Fruit fly (Drosophila melanogaster) whole organism, embryonic: ENCODE data around the gene CG12728.

Experiments used
- ATbp ChIP-seq: fragments of 200-800 bp; sonication (Bioruptor generic); optimal IDR thresholded peaks from 2 replicates; lab custom pipeline; 2017; ENCODE audit warnings: missing biosample characterization, mild to moderate bottlenecking, missing genetic modification characterization, missing genetic modification reagents
- Antp ChIP-seq: fragments of 200-800 bp; sonication (Bioruptor generic); optimal IDR thresholded peaks from 3 replicates; lab custom pipeline; 2016; ENCODE audit warnings: missing biosample characterization, missing genetic modification characterization
- B-H1 ChIP-seq: fragments of 200-800 bp; sonication (Bioruptor generic); IDR thresholded peaks from 3 replicates; pipeline ENCODE4 v1.3.6; 2022; ENCODE audit warnings: missing biosample characterization, missing genetic modification characterization
- CG11723 ChIP-seq: fragments of 200-800 bp; sonication (Bioruptor generic); optimal IDR thresholded peaks from 2 replicates; lab custom pipeline; 2017; ENCODE audit warnings: missing biosample characterization, mild to moderate bottlenecking, missing genetic modification characterization
- CG1603 ChIP-seq: fragments of 200-800 bp; sonication (Bioruptor generic); optimal IDR thresholded peaks from 2 replicates; lab custom pipeline; 2019; ENCODE audit warnings: missing biosample characterization, mild to moderate bottlenecking, missing genetic modification characterization, moderate library complexity
- CG1832 ChIP-seq: fragments of 200-800 bp; sonication (Bioruptor generic); optimal IDR thresholded peaks from 2 replicates; lab custom pipeline; 2017; ENCODE audit warnings: missing biosample characterization, mild to moderate bottlenecking, missing genetic modification characterization, inconsistent platforms
- CG18476 ChIP-seq: fragments of 200-800 bp; sonication (Bioruptor generic); optimal IDR thresholded peaks from 2 replicates; lab custom pipeline; 2016; ENCODE audit warnings: missing biosample characterization, mild to moderate bottlenecking, missing genetic modification characterization
- CG2202 ChIP-seq: fragments of 200-800 bp; sonication (Bioruptor generic); optimal IDR thresholded peaks from 2 replicates; lab custom pipeline; 2018; ENCODE audit warnings: missing biosample characterization, mild to moderate bottlenecking, missing genetic modification characterization
- CG30020 ChIP-seq: fragments of 200-800 bp; optimal IDR thresholded peaks from 2 replicates; lab custom pipeline; 2019; ENCODE audit warnings: missing biosample characterization, mild to moderate bottlenecking, missing genetic modification characterization, moderate library complexity
- CG32767 ChIP-seq: fragments of 200-800 bp; sonication (Bioruptor generic); IDR thresholded peaks from 2 replicates; pipeline ENCODE4 v1.3.6; 2022; ENCODE audit warnings: missing biosample characterization, missing genetic modification characterization
- CG32772 ChIP-seq: fragments of 200-800 bp; sonication (Bioruptor generic); IDR thresholded peaks from 2 replicates; pipeline ENCODE4 v1.3.6; 2022; ENCODE audit warnings: missing biosample characterization, missing genetic modification characterization
- CG33213 ChIP-seq: fragments of 200-800 bp; sonication (Bioruptor generic); optimal IDR thresholded peaks from 3 replicates; lab custom pipeline; 2016; ENCODE audit warnings: missing biosample characterization, missing genetic modification characterization
- CG3838 ChIP-seq: fragments of 200-800 bp; sonication (Bioruptor generic); optimal IDR thresholded peaks from 3 replicates; lab custom pipeline; 2016; ENCODE audit warnings: missing biosample characterization, missing genetic modification characterization
- CG3847 ChIP-seq: fragments of 200-800 bp; sonication (Bioruptor generic); IDR thresholded peaks from 2 replicates; pipeline ENCODE4 v1.3.6; 2022; ENCODE audit warnings: missing biosample characterization, missing genetic modification characterization
- CG42726 ChIP-seq: fragments of 200-800 bp; sonication (Bioruptor generic); IDR thresholded peaks from 2 replicates; pipeline ENCODE4 v1.3.6; 2022; ENCODE audit warnings: missing biosample characterization, missing genetic modification characterization; ENCODE audit not compliant: partially characterized antibody
- CG4730 ChIP-seq: fragments of 200-800 bp; sonication (Bioruptor generic); IDR thresholded peaks from 2 replicates; pipeline ENCODE4 v1.3.6; 2022; ENCODE audit warnings: missing biosample characterization, missing genetic modification characterization
- CG6254 ChIP-seq: fragments of 200-800 bp; sonication (Bioruptor generic); optimal IDR thresholded peaks from 3 replicates; lab custom pipeline; 2017; ENCODE audit warnings: mild to moderate bottlenecking, missing biosample characterization, missing genetic modification reagents, missing genetic modification characterization
- CG6272 ChIP-seq: fragments of 200-800 bp; sonication (Bioruptor generic); IDR thresholded peaks from 2 replicates; pipeline ENCODE4 v1.3.6; 2022; ENCODE audit warnings: missing biosample characterization, missing genetic modification characterization
- CG8944 ChIP-seq: fragments of 200-800 bp; sonication (Bioruptor generic); optimal IDR thresholded peaks from 3 replicates; lab custom pipeline; 2016; ENCODE audit warnings: missing biosample characterization, missing genetic modification characterization
- D ChIP-seq, 2 experiments: fragments of 200-800 bp in 1 of 2; fragments of >200 bp in 1 of 2; sonication (Bioruptor generic) in 1 of 2; optimal IDR thresholded peaks; 2 replicates in 1 of 2; 3 replicates in 1 of 2; lab custom pipeline; 2017; ENCODE audit warnings: mild to moderate bottlenecking in 1 of 2, missing biosample characterization in 1 of 2, missing genetic modification characterization in 1 of 2, missing genetic modification reagents in 1 of 2
- Dip2 ChIP-seq: fragments of 200-800 bp; sonication (Bioruptor generic); IDR thresholded peaks from 2 replicates; pipeline ENCODE4 v1.3.6; 2022; ENCODE audit warnings: missing biosample characterization, missing genetic modification characterization
- ERR ChIP-seq: fragments of 200-800 bp; sonication (Bioruptor generic); optimal IDR thresholded peaks from 2 replicates; lab custom pipeline; 2016; ENCODE audit warnings: missing biosample characterization, missing genetic modification characterization
- HLH3B ChIP-seq: fragments of 200-800 bp; sonication (Bioruptor generic); IDR thresholded peaks from 2 replicates; pipeline ENCODE4 v1.3.6; 2022; ENCODE audit warnings: missing biosample characterization, missing genetic modification characterization
- MTF-1 ChIP-seq: fragments of 200-800 bp; sonication (Bioruptor generic); optimal IDR thresholded peaks from 2 replicates; lab custom pipeline; 2018; ENCODE audit warnings: missing biosample characterization, mild to moderate bottlenecking, missing genetic modification characterization, borderline replicate concordance
- NK7.1 ChIP-seq: fragments of 200-800 bp; sonication (Bioruptor generic); optimal IDR thresholded peaks from 3 replicates; lab custom pipeline; 2016; ENCODE audit warnings: missing biosample characterization, missing genetic modification characterization
- PHDP ChIP-seq: fragments of 200-800 bp; sonication (Bioruptor generic); optimal IDR thresholded peaks from 3 replicates; lab custom pipeline; 2018; ENCODE audit warnings: missing biosample characterization, mild to moderate bottlenecking, missing genetic modification characterization, moderate library complexity
- Spps ChIP-seq: fragments of 200-800 bp; sonication (Bioruptor generic); optimal IDR thresholded peaks from 2 replicates; lab custom pipeline; 2018; ENCODE audit warnings: missing biosample characterization, mild to moderate bottlenecking, missing genetic modification characterization
- Sry-δ ChIP-seq: fragments of 200-800 bp; sonication (Bioruptor generic); optimal IDR thresholded peaks from 2 replicates; lab custom pipeline; 2016; ENCODE audit warnings: missing biosample characterization, missing genetic modification characterization
- danr ChIP-seq: fragments of 200-800 bp; sonication (Bioruptor generic); IDR thresholded peaks from 2 replicates; pipeline ENCODE4 v1.3.6; 2022; ENCODE audit warnings: missing biosample characterization, missing genetic modification characterization
- fd102C ChIP-seq: fragments of 200-800 bp; sonication (Bioruptor generic); optimal IDR thresholded peaks from 2 replicates; lab custom pipeline; 2018; ENCODE audit warnings: missing biosample characterization, mild to moderate bottlenecking, missing genetic modification characterization, moderate library complexity
- fru ChIP-seq: fragments of >200 bp; optimal IDR thresholded peaks from 2 replicates; lab custom pipeline; 2017
- gce ChIP-seq: fragments of 200-800 bp; sonication (Bioruptor generic); IDR thresholded peaks from 3 replicates; pipeline ENCODE4 v1.3.6; 2022; ENCODE audit warnings: missing biosample characterization, missing genetic modification characterization
- gsb ChIP-seq: fragments of 200-800 bp; sonication (Bioruptor generic); IDR thresholded peaks from 2 replicates; pipeline ENCODE4 v1.3.6; 2022; ENCODE audit warnings: missing biosample characterization, missing genetic modification characterization
- hb ChIP-seq: fragments of 200-800 bp; sonication (Bioruptor generic); IDR thresholded peaks from 3 replicates; pipeline ENCODE4 v1.3.6; 2022; ENCODE audit warnings: missing biosample characterization, missing genetic modification characterization; ENCODE audit not compliant: partially characterized antibody
- hbn ChIP-seq: fragments of 200-800 bp; sonication (Bioruptor generic); IDR thresholded peaks from 2 replicates; pipeline ENCODE4 v1.3.6; 2022; ENCODE audit warnings: missing biosample characterization, missing genetic modification characterization; ENCODE audit not compliant: partially characterized antibody
- insv ChIP-seq, 2 experiments: fragments of 200-800 bp; sonication (Bioruptor generic); optimal IDR thresholded peaks; 3 replicates each; lab custom pipeline; 2016 to 2018; ENCODE audit warnings: missing biosample characterization in 2 of 2, missing genetic modification characterization in 2 of 2
- kay ChIP-seq: fragments of 200-800 bp; sonication (Bioruptor generic); optimal IDR thresholded peaks from 2 replicates; lab custom pipeline; 2016; ENCODE audit warnings: missing biosample characterization, missing genetic modification characterization
- lilli ChIP-seq: fragments of 200-800 bp; sonication (Bioruptor generic); optimal IDR thresholded peaks from 3 replicates; lab custom pipeline; 2016; ENCODE audit warnings: missing biosample characterization, missing genetic modification characterization
- luna ChIP-seq: fragments of 200-800 bp; sonication (Bioruptor generic); optimal IDR thresholded peaks from 2 replicates; lab custom pipeline; 2016; ENCODE audit warnings: missing biosample characterization, missing genetic modification characterization
- otp ChIP-seq: fragments of 200-800 bp; sonication (Bioruptor generic); IDR thresholded peaks from 3 replicates; pipeline ENCODE4, ENCODE4 v1.3.6; 2022; ENCODE audit warnings: missing biosample characterization, missing genetic modification characterization
- pb ChIP-seq: fragments of 200-800 bp; sonication (Bioruptor generic); optimal IDR thresholded peaks from 3 replicates; lab custom pipeline; 2016; ENCODE audit warnings: missing biosample characterization, missing genetic modification characterization
- scrt ChIP-seq: fragments of 200-800 bp; sonication (Bioruptor generic); optimal IDR thresholded peaks from 2 replicates; lab custom pipeline; 2018; ENCODE audit warnings: missing biosample characterization, mild to moderate bottlenecking, missing genetic modification characterization, moderate library complexity
- sens ChIP-seq: fragments of 200-800 bp; sonication (Bioruptor generic); peaks from one replicate; lab custom pipeline; 2016; ENCODE audit warnings: missing biosample characterization, missing genetic modification characterization
- sima ChIP-seq: fragments of 200-800 bp; sonication (Bioruptor generic); optimal IDR thresholded peaks from 2 replicates; lab custom pipeline; 2016; ENCODE audit warnings: missing biosample characterization, missing genetic modification characterization
- sisA ChIP-seq: fragments of 200-800 bp; sonication (Bioruptor generic); IDR thresholded peaks from 2 replicates; pipeline ENCODE4 v1.3.6; 2022; ENCODE audit warnings: missing biosample characterization, missing genetic modification characterization
- sr ChIP-seq: fragments of 200-800 bp; sonication (Bioruptor generic); IDR thresholded peaks from 3 replicates; pipeline ENCODE4 v1.3.6; 2022; ENCODE audit warnings: missing biosample characterization, missing genetic modification characterization
- stwl ChIP-seq: fragments of 200-800 bp; sonication (Bioruptor generic); optimal IDR thresholded peaks from 3 replicates; lab custom pipeline; 2018; ENCODE audit warnings: missing biosample characterization, mild to moderate bottlenecking, missing genetic modification characterization, moderate library complexity
- usp ChIP-seq: fragments of >200 bp; optimal IDR thresholded peaks from 2 replicates; lab custom pipeline; 2017; ENCODE audit warnings: missing biosample characterization, missing genetic modification characterization
- vnd ChIP-seq: fragments of 200-800 bp; sonication (Bioruptor generic); IDR thresholded peaks from 3 replicates; pipeline ENCODE4 v1.3.6; 2022; ENCODE audit warnings: missing biosample characterization, missing genetic modification characterization; ENCODE audit not compliant: partially characterized antibody
- vvl ChIP-seq: fragments of 200-800 bp; sonication (Bioruptor generic); IDR thresholded peaks from 2 replicates; pipeline ENCODE4 v1.3.6; 2022; ENCODE audit warnings: missing biosample characterization, missing genetic modification characterization

CG12728 gene

dm6 chrX:5918499-5919126 lies 23.8 kb upstream of the CG12728 start (continued):
- peak; percentile 99 for TF ChIP-seq lilli
- no peak for TF ChIP-seq CG1832
- peak; percentile 98 for TF ChIP-seq pb (GFP tag; lab: Kevin White, UChicago)
- TF ChIP-seq sr (GFP tag; lab: Robert Waterston, UW) = peak; percentile 96
- peak; percentile 72; the same call in 2 of the 3 replicates for TF ChIP-seq hb (GFP tag; lab: Robert Waterston, UW)
- peak; percentile 96 for TF ChIP-seq MTF-1 (GFP tag; lab: Kevin White, UChicago)
- TF ChIP-seq Antp (GFP tag; lab: Kevin White, UChicago) = peak; percentile 99
- TF ChIP-seq sima (GFP tag; lab: Kevin White, UChicago) = peak; percentile 94
- TF ChIP-seq vnd (GFP tag; lab: Robert Waterston, UW) = peak; percentile 83
- peak; percentile 97 for TF ChIP-seq scrt (GFP tag; lab: Kevin White, UChicago)
- TF ChIP-seq HLH3B (GFP tag; lab: Robert Waterston, UW) = peak; percentile 100
- peak; percentile 99 for TF ChIP-seq otp (GFP tag; lab: Robert Waterston, UW)
- peak; percentile 79 for TF ChIP-seq Sry-δ
- peak; percentile 98 for TF ChIP-seq NK7.1 (GFP tag; lab: Kevin White, UChicago)
- peak; percentile 98 for TF ChIP-seq PHDP
- peak; percentile 93 for TF ChIP-seq CG6254
- peak; percentile 94 for TF ChIP-seq Spps (tag; lab: Kevin White, UChicago)
- peak; percentile 66 for TF ChIP-seq hbn (GFP tag; lab: Robert Waterston, UW)
- TF ChIP-seq vvl (GFP tag; lab: Robert Waterston, UW) = peak; percentile 100
- peak; percentile 99 for TF ChIP-seq CG33213
- peak; percentile 82 for TF ChIP-seq CG30020
- peak; percentile 100 for TF ChIP-seq sisA (GFP tag; lab: Robert Waterston, UW)
- peak; percentile 99 for TF ChIP-seq gsb (GFP tag; lab: Robert Waterston, UW)
- peak; percentile 90 for TF ChIP-seq CG42726 (GFP tag; lab: Robert Waterston, UW)
- TF ChIP-seq B-H1 = peak; percentile 99
- TF ChIP-seq CG32772 = peak; percentile 100
- TF ChIP-seq CG18476 (GFP tag; lab: Kevin White, UChicago) = peak; percentile 96
- TF ChIP-seq fru = no peak
- TF ChIP-seq CG11723 (GFP tag; lab: Kevin White, UChicago) = peak; percentile 98
- TF ChIP-seq ATbp (GFP tag; lab: Kevin White, UChicago) = peak; percentile 99
- TF ChIP-seq stwl = peak; percentile 50
- TF ChIP-seq ERR (GFP tag; lab: Kevin White, UChicago) = peak; percentile 99
- peak; percentile 100 for TF ChIP-seq sens (GFP tag; lab: Kevin White, UChicago)
- TF ChIP-seq CG2202 (tag; lab: Kevin White, UChicago) = peak; percentile 93
- peak; percentile 99 for TF ChIP-seq CG8944 (GFP tag; lab: Kevin White, UChicago)
- no peak for TF ChIP-seq usp (GFP tag; lab: Kevin White, UChicago)
- TF ChIP-seq CG4730 (GFP tag; lab: Robert Waterston, UW) = peak; percentile 99
- peak; percentile 98 for TF ChIP-seq CG32767 (GFP tag; lab: Robert Waterston, UW)
- peak; percentile 98 for TF ChIP-seq kay
- TF ChIP-seq D (optimal IDR thresholded peaks at IDR 0.05; lab: Kevin White, UChicago) = no peak
- peak; percentile 98 for TF ChIP-seq D (GFP tag; optimal IDR thresholded peaks at IDR 0.05; lab: Kevin White, UChicago)
- TF ChIP-seq gce = peak; percentile 99
- peak; percentile 67 for TF ChIP-seq fd102C (GFP tag; lab: Kevin White, UChicago)
- peak; percentile 98 for TF ChIP-seq luna
- TF ChIP-seq CG3847 = peak; percentile 99
- TF ChIP-seq CG1603 (tag; lab: Kevin White, UChicago) = peak; percentile 99
- TF ChIP-seq CG3838 (GFP tag; lab: Kevin White, UChicago) = peak; percentile 95
- TF ChIP-seq CG6272 (GFP tag; lab: Robert Waterston, UW) = peak; percentile 98
- TF ChIP-seq danr (GFP tag; lab: Robert Waterston, UW) = peak; percentile 99
- TF ChIP-seq Dip2 = peak; percentile 81
- peak in 1 of 2 experiments; percentile 70 for TF ChIP-seq insv (GFP tag; optimal IDR thresholded peaks at IDR 0.05; lab: Kevin White, UChicago)
